Worm (Caenorhabditis elegans): ENCODE measurements around the gene mcm-6.

Gene mcm-6

DNA sequence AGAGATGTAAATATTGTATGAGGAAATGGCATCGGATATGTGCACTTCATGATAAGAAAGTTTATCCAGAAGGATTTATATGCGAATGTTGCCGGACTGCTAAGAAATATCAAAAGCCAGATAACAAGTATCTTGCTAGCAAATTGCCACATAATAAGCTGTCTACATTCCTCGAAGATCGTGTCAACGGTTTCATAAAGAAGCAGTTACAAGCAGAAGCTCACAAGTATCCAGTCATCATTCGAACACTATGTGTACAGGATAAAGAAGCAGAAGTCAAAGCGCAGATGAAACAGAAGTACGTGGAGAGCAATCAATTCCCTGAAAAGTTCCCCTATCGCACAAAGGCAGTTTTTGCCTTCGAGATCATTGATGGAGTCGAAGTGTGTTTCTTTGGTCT lies 23.6 kb upstream of the mcm-6 start:
- TF ChIP-seq lsy-2 (tag; optimal IDR thresholded peaks at IDR 0.05) (no peak), nhr-10 (tag; optimal IDR thresholded peaks at IDR 0.05) (no peak), ama-1 (optimal IDR thresholded peaks at IDR 0.05) (no peak), peb-1 (tag; optimal IDR thresholded peaks at IDR 0.05) (no peak), sma-9 (GFP tag; optimal IDR thresholded peaks at IDR 0.05) (no peak), sma-9 (tag; optimal IDR thresholded peaks at IDR 0.05) (no peak), elt-1 (tag; optimal IDR thresholded peaks at IDR 0.05) (no peak), aly-2 (tag; optimal IDR thresholded peaks at IDR 0.05) (no peak), lin-11 (tag; optimal IDR thresholded peaks at IDR 0.05) (no peak), sem-4 (tag; optimal IDR thresholded peaks at IDR 0.05) (no peak)

DNA sequence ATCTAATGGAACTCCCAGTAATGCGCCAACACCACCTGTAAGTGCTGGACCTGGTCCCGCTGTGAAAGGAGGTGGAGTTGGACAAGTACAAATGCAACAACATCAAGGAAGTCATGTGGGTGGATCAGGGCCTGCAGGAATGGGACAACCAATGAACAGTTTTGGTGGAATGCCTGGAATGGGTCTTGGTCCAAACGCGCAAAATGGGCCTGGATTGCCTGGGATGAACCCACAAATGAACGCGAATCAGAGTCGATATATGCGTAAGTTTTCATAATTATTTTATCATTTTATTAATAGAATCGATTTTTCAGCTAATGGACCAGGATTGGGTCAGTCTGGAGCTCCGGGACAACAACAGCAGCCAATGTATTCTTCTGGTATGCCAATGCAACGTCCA lies 21.8 kb upstream of the mcm-6 start:
- TF ChIP-seq ama-1 (optimal IDR thresholded peaks at IDR 0.05): no peak
- TF ChIP-seq alr-1 (tag; optimal IDR thresholded peaks at IDR 0.05): no peak
- no peak for TF ChIP-seq blmp-1 (tag; optimal IDR thresholded peaks at IDR 0.05; ENCODE audit: insufficient read depth)
- no peak for TF ChIP-seq ztf-4 (tag; optimal IDR thresholded peaks at IDR 0.05)
- no peak for TF ChIP-seq lin-13 (GFP tag; optimal IDR thresholded peaks at IDR 0.05)
- no peak for TF ChIP-seq snpc-4 (tag; optimal IDR thresholded peaks at IDR 0.05)

DNA sequence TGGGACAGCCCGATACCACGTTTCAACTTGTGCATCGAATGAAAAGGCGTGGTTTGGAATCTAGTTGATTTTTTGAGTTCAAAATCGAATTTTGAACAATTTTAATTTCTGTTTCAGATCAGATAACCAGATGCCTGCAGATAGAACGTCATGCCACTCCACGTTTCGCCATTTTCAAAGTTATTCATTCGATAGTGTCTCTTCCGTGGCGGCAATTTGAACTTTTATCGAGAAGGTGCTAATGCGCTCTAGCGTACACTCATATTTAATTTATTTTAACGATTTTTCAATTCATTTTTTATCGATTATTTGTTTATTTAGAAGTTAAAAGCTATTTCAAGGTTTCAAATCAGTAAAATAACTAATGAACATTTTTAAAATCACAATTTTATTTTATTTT lies 18.3 kb upstream of the mcm-6 start:
- peak in 1 of 2 experiments; percentile 39 for TF ChIP-seq lsy-2 (tag; optimal IDR thresholded peaks at IDR 0.05)
- TF ChIP-seq unc-55 (GFP tag; optimal IDR thresholded peaks at IDR 0.05): peak; percentile 27
- TF ChIP-seq nhr-10 (tag; optimal IDR thresholded peaks at IDR 0.05): no peak
- TF ChIP-seq gmeb-1 (tag; optimal IDR thresholded peaks at IDR 0.05): peak; percentile 59

DNA sequence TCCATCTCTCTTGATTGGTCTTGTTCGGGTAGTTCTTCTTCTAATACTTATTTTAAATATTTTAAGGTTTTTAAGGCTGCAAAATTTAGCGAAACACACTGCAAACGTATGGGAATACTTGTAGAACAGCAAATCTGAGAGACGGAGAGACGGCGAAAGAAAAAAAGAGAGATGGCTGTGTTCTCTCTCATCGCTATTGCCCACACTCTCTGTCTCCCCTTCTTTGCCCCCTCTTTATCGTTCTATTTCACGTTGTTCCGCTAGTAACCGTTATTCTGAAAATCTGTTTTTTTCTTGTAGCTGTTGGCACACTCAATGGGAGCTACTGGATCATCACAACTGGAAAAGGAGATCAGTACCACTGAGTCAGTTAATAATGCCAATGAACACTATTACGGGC lies 17.8 kb upstream of the mcm-6 start, which contains the start of gene usp-46:
usp-46 (plus strand) TSS at position 301 of the 400 bp plus-strand sequence.
- no peak for TF ChIP-seq lin-13 (GFP tag; optimal IDR thresholded peaks at IDR 0.05)
- TF ChIP-seq C34F6.9 (tag; optimal IDR thresholded peaks at IDR 0.05): peak; percentile 22
- TF ChIP-seq nhr-129 (tag; optimal IDR thresholded peaks at IDR 0.05): peak; percentile 5
- peak in 1 of 2 experiments; percentile 15 for TF ChIP-seq lsy-2 (tag; optimal IDR thresholded peaks at IDR 0.05)
- TF ChIP-seq ztf-11 (tag; optimal IDR thresholded peaks at IDR 0.05): no peak

DNA sequence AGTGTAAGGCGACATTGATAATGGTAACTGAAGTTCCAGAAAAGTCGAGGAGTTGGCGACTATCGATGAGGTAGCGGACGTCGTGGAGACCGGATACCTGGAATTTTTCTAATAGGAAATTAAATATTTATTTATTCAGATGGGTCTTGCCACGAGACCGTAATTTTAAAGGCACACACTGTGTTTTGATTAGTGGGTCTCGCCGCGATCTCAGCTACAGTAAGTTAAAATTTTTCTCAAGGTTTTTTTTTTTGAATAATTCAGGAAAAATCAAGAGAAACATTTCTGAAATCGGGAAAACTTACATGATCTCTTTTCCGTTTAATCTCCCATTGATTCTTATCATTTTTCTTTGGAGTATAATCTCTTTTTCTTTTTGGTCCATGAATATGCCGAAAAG lies 15.1 kb upstream of the mcm-6 start:
- TF ChIP-seq nhr-21 (tag; optimal IDR thresholded peaks at IDR 0.05): no peak
- TF ChIP-seq nhr-11 (tag; optimal IDR thresholded peaks at IDR 0.05): no peak
- TF ChIP-seq lin-13 (GFP tag; optimal IDR thresholded peaks at IDR 0.05): no peak
- no peak for TF ChIP-seq R02D3.7 (tag; optimal IDR thresholded peaks at IDR 0.05)
- no peak for TF ChIP-seq sma-9 (GFP tag; optimal IDR thresholded peaks at IDR 0.05)
- TF ChIP-seq sma-9 (tag; optimal IDR thresholded peaks at IDR 0.05): no peak
- no peak for TF ChIP-seq gmeb-1 (tag; optimal IDR thresholded peaks at IDR 0.05)
- no peak for TF ChIP-seq F13H6.1 (tag; optimal IDR thresholded peaks at IDR 0.05)
- no peak for TF ChIP-seq mbf-1 (tag; optimal IDR thresholded peaks at IDR 0.05)
- no peak for TF ChIP-seq nhr-6 (tag; optimal IDR thresholded peaks at IDR 0.05)
- TF ChIP-seq ceh-82 (tag; optimal IDR thresholded peaks at IDR 0.05): no peak
- TF ChIP-seq peb-1 (tag; optimal IDR thresholded peaks at IDR 0.05): no peak

DNA sequence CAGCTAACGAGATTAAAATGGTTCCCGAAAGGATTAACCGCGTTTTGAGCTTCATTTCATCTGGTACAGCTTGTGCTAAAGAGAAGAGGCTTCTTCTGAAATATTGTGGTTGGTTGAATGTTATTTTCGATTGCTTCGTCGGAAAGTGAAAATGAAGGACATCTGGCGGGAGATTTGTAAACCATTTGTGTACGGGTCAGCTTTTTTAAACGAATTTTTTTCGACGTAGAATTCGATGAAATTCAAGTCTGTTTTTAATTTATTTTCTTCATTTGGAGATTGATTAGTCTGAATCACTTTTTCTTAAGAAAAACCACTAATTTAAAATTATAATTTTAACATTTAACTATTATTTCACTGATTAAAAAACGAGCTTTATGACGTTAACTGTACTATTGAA lies 13.9 kb upstream of the mcm-6 start, which contains the start of gene sqv-3:
sqv-3 (minus strand) TSS at position 101 of the 400 bp plus-strand sequence.
- TF ChIP-seq aly-2 (tag; optimal IDR thresholded peaks at IDR 0.05) (no peak), mbf-1 (tag; optimal IDR thresholded peaks at IDR 0.05) (no peak), unc-62 (GFP tag; optimal IDR thresholded peaks at IDR 0.05) (no peak), ztf-4 (tag; optimal IDR thresholded peaks at IDR 0.05) (no peak), crh-2 (tag; optimal IDR thresholded peaks at IDR 0.05) (no peak), ZK546.5 (tag; optimal IDR thresholded peaks at IDR 0.05) (no peak)

DNA sequence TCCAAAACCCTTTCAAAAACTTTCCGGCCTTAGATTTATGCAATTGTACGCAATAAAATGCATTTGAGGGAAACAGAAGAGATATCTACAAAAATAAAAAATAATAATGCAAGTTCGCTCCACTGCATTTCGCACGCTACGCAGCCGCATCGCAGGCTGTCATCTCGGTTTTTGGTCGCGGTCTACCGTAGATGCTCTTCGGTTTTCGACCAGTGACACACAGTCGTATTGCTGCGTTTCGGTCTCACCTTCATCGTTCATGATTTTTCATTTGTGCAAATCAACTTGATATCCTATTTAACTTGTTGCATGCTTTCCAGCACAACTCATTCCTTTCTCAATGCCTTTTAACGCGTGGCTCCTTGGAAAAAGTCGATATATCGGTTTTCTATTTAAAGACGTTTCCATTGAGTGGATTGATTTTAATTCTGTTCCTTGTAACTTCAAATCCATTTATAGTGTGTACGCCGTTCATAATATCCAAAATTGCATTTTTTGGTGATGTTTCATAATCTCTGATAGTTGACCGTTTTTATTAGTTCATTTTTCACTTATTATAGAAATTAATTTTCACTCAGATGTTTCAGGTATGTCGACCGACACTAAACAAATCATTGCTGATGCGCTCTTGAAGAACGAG lies 13.4 kb upstream of the mcm-6 start, which contains the start of gene vha-1:
vha-1 (plus strand) TSS at position 590 of the 640 bp plus-strand sequence.
- no peak for TF ChIP-seq nhr-77 (tag; optimal IDR thresholded peaks at IDR 0.05)
- peak; percentile 55 for TF ChIP-seq ceh-82 (tag; optimal IDR thresholded peaks at IDR 0.05)
- TF ChIP-seq nhr-237 (tag; optimal IDR thresholded peaks at IDR 0.05): no peak
- peak in 1 of 2 experiments; percentile 41 for TF ChIP-seq mdl-1 (tag; optimal IDR thresholded peaks at IDR 0.05)
- peak; percentile 79 for TF ChIP-seq gmeb-1 (tag; optimal IDR thresholded peaks at IDR 0.05)
- peak; percentile 39 for TF ChIP-seq nhr-6 (tag; optimal IDR thresholded peaks at IDR 0.05)
- TF ChIP-seq unc-39 (tag; optimal IDR thresholded peaks at IDR 0.05): no peak
- TF ChIP-seq mab-5 (tag; optimal IDR thresholded peaks at IDR 0.05): peak; percentile 43
- peak; percentile 75 for TF ChIP-seq nhr-25 (tag; optimal IDR thresholded peaks at IDR 0.05)
- no peak for TF ChIP-seq nhr-12 (tag; optimal IDR thresholded peaks at IDR 0.05)
- TF ChIP-seq fos-1 (tag; optimal IDR thresholded peaks at IDR 0.05): peak; percentile 99
- no peak for TF ChIP-seq lin-39 (tag; optimal IDR thresholded peaks at IDR 0.05)
- no peak for TF ChIP-seq elt-3 (tag; optimal IDR thresholded peaks at IDR 0.05)
- no peak for TF ChIP-seq sem-4 (tag; optimal IDR thresholded peaks at IDR 0.05)
- TF ChIP-seq ama-1 (optimal IDR thresholded peaks at IDR 0.05): peak; percentile 78
- peak; percentile 40 for TF ChIP-seq sma-9 (GFP tag; optimal IDR thresholded peaks at IDR 0.05)
- TF ChIP-seq sma-9 (tag; optimal IDR thresholded peaks at IDR 0.05): no peak
- peak; percentile 83 for TF ChIP-seq sma-3 (GFP tag; optimal IDR thresholded peaks at IDR 0.05)
- peak; percentile 78 to 94 for TF ChIP-seq lsy-2 (tag; optimal IDR thresholded peaks at IDR 0.05)
